Fruit fly (Drosophila melanogaster) whole organism, embryonic: ENCODE data around the gene fit.
A peak's percentile ranks its signal among the peaks of the same experiment; 100 is the strongest.

Experiments
- ATbp ChIP-seq: fragments of 200-800 bp; sonication (Bioruptor generic); optimal IDR thresholded peaks from 2 replicates; lab custom pipeline; 2017; ENCODE audit warnings: missing biosample characterization, mild to moderate bottlenecking, missing genetic modification characterization, missing genetic modification reagents
- Bgb ChIP-seq: fragments of 200-800 bp; sonication (Bioruptor generic); IDR thresholded peaks from 2 replicates; pipeline ENCODE4 v1.3.6; 2022; ENCODE audit warnings: missing biosample characterization, missing genetic modification characterization; ENCODE audit not compliant: partially characterized antibody
- Bteb2 ChIP-seq: fragments of 200-800 bp; sonication (Bioruptor generic); optimal IDR thresholded peaks from 2 replicates; lab custom pipeline; 2016; ENCODE audit warnings: missing biosample characterization, missing genetic modification characterization
- CG10209 ChIP-seq: fragments of 200-800 bp; sonication (Bioruptor generic); optimal IDR thresholded peaks from 3 replicates; lab custom pipeline; 2017; ENCODE audit warnings: missing biosample characterization, mild to moderate bottlenecking, missing genetic modification characterization, missing genetic modification reagents
- CG10267 ChIP-seq: fragments of 200-800 bp; sonication (Bioruptor generic); optimal IDR thresholded peaks from 2 replicates; lab custom pipeline; 2018; ENCODE audit warnings: missing biosample characterization, mild to moderate bottlenecking, missing genetic modification characterization, moderate library complexity
- CG12659 ChIP-seq: fragments of 200-800 bp; sonication (Bioruptor generic); optimal IDR thresholded peaks from 3 replicates; lab custom pipeline; 2017; ENCODE audit warnings: mild to moderate bottlenecking, missing biosample characterization, missing genetic modification reagents, missing genetic modification characterization
- CG13287 ChIP-seq: fragments of 200-800 bp; sonication (Bioruptor generic); IDR thresholded peaks from 2 replicates; pipeline ENCODE4 v1.3.6; 2022; ENCODE audit warnings: missing biosample characterization, missing genetic modification characterization; ENCODE audit not compliant: partially characterized antibody
- CG14441 ChIP-seq: fragments of 200-800 bp; sonication (Bioruptor generic); IDR thresholded peaks from 2 replicates; pipeline ENCODE4 v1.3.6; 2022; ENCODE audit warnings: missing biosample characterization, missing genetic modification characterization
- CG15011 ChIP-seq: fragments of 200-800 bp; sonication (Bioruptor generic); optimal IDR thresholded peaks from 3 replicates; lab custom pipeline; 2018; ENCODE audit warnings: missing biosample characterization, mild to moderate bottlenecking, missing genetic modification characterization
- CG15073 ChIP-seq: fragments of 200-800 bp; sonication (Bioruptor generic); optimal IDR thresholded peaks from 2 replicates; lab custom pipeline; 2016; ENCODE audit warnings: missing biosample characterization, missing genetic modification characterization
- CG17829 ChIP-seq: fragments of 200-800 bp; optimal IDR thresholded peaks from 2 replicates; lab custom pipeline; 2019; ENCODE audit warnings: missing biosample characterization, mild to moderate bottlenecking, missing genetic modification characterization, moderate library complexity
- CG1832 ChIP-seq: fragments of 200-800 bp; sonication (Bioruptor generic); optimal IDR thresholded peaks from 2 replicates; lab custom pipeline; 2017; ENCODE audit warnings: missing biosample characterization, mild to moderate bottlenecking, missing genetic modification characterization, inconsistent platforms
- CG2875 ChIP-seq: fragments of 200-800 bp; sonication (Bioruptor generic); optimal IDR thresholded peaks from 2 replicates; lab custom pipeline; 2017; ENCODE audit warnings: missing biosample characterization, mild to moderate bottlenecking, missing genetic modification characterization, missing genetic modification reagents
- CG32532 ChIP-seq: fragments of 200-800 bp; sonication (Bioruptor generic); IDR thresholded peaks from 2 replicates; pipeline ENCODE4 v1.3.6; 2022; ENCODE audit warnings: missing biosample characterization, missing genetic modification characterization
- CG4404 ChIP-seq: fragments of 200-800 bp; sonication (Bioruptor generic); IDR thresholded peaks from 2 replicates; pipeline ENCODE4 v1.3.6; 2022; ENCODE audit warnings: missing biosample characterization, missing genetic modification characterization
- CG4730 ChIP-seq: fragments of 200-800 bp; sonication (Bioruptor generic); IDR thresholded peaks from 2 replicates; pipeline ENCODE4 v1.3.6; 2022; ENCODE audit warnings: missing biosample characterization, missing genetic modification characterization
- CG5953 ChIP-seq: fragments of 200-800 bp; sonication (Bioruptor generic); IDR thresholded peaks from 2 replicates; pipeline ENCODE4 v1.3.6; 2022; ENCODE audit warnings: missing biosample characterization, missing genetic modification characterization
- CG7963 ChIP-seq: fragments of 200-800 bp; sonication (Bioruptor generic); IDR thresholded peaks from 3 replicates; pipeline ENCODE4 v1.3.6; 2022; ENCODE audit warnings: missing biosample characterization, missing genetic modification characterization; ENCODE audit not compliant: partially characterized antibody
- CG8290 ChIP-seq, 3 experiments: fragments of 200-800 bp; sonication (Bioruptor generic); optimal IDR thresholded peaks; 2 replicates each; lab custom pipeline; 2016 to 2019; ENCODE audit warnings: missing biosample characterization in 3 of 3, missing genetic modification characterization in 3 of 3, mild to moderate bottlenecking in 2 of 3, moderate library complexity in 1 of 3
- CG9932 ChIP-seq: fragments of 200-800 bp; sonication (Bioruptor generic); IDR thresholded peaks from 2 replicates; pipeline ENCODE4 v1.3.6; 2022; ENCODE audit warnings: missing biosample characterization, missing genetic modification characterization
- CoRest ChIP-seq: fragments of 200-800 bp; sonication (Bioruptor generic); optimal IDR thresholded peaks from 3 replicates; lab custom pipeline; 2018; ENCODE audit warnings: missing biosample characterization, mild to moderate bottlenecking, missing genetic modification characterization, moderate library complexity
- D19A ChIP-seq: fragments of 200-800 bp; optimal IDR thresholded peaks from 3 replicates; lab custom pipeline; 2019; ENCODE audit warnings: missing biosample characterization, mild to moderate bottlenecking, missing genetic modification characterization, moderate library complexity
- D19B ChIP-seq: fragments of 200-800 bp; sonication (Bioruptor generic); optimal IDR thresholded peaks from 2 replicates; lab custom pipeline; 2017; ENCODE audit warnings: missing biosample characterization, mild to moderate bottlenecking, missing genetic modification characterization
- Dbx ChIP-seq: fragments of 200-800 bp; sonication (Bioruptor generic); IDR thresholded peaks from 3 replicates; pipeline ENCODE4 v1.3.6; 2022; ENCODE audit warnings: missing biosample characterization, missing genetic modification characterization
- Eip74EF ChIP-seq, 2 experiments: fragments of 200-800 bp in 1 of 2; fragments of >200 bp in 1 of 2; sonication (Bioruptor generic) in 1 of 2; optimal IDR thresholded peaks; 2 replicates each; lab custom pipeline; 2017 to 2019; ENCODE audit warnings: missing biosample characterization in 2 of 2, missing genetic modification characterization in 2 of 2, mild to moderate bottlenecking in 1 of 2, moderate library complexity in 1 of 2
- H15 ChIP-seq: fragments of 200-800 bp; sonication (Bioruptor generic); IDR thresholded peaks from 3 replicates; pipeline ENCODE4 v1.3.6; 2022; ENCODE audit warnings: missing biosample characterization, missing genetic modification characterization
- Hey ChIP-seq: fragments of 200-800 bp; sonication (Bioruptor generic); optimal IDR thresholded peaks from 3 replicates; lab custom pipeline; 2018; ENCODE audit warnings: missing biosample characterization, mild to moderate bottlenecking, missing genetic modification characterization
- Hr3 ChIP-seq: fragments of 200-800 bp; sonication (Bioruptor generic); optimal IDR thresholded peaks from 3 replicates; lab custom pipeline; 2016; ENCODE audit warnings: missing biosample characterization, missing genetic modification characterization
- Kr ChIP-seq: fragments of 200-800 bp; sonication (Bioruptor generic); optimal IDR thresholded peaks from 2 replicates; lab custom pipeline; 2017; ENCODE audit warnings: missing biosample characterization, mild to moderate bottlenecking, missing genetic modification characterization
- NFAT ChIP-seq: fragments of 200-800 bp; sonication (Bioruptor generic); IDR thresholded peaks from 2 replicates; pipeline ENCODE4 v1.3.6; 2022; ENCODE audit warnings: missing biosample characterization, missing genetic modification characterization
- Scr ChIP-seq: fragments of 200-800 bp; sonication (Bioruptor generic); IDR thresholded peaks from 2 replicates; pipeline ENCODE4 v1.3.6; 2022; ENCODE audit warnings: missing biosample characterization, missing genetic modification characterization; ENCODE audit not compliant: partially characterized antibody
- Sry-δ ChIP-seq: fragments of 200-800 bp; sonication (Bioruptor generic); optimal IDR thresholded peaks from 2 replicates; lab custom pipeline; 2016; ENCODE audit warnings: missing biosample characterization, missing genetic modification characterization
- TFAM ChIP-seq: fragments of 200-800 bp; sonication (Bioruptor generic); optimal IDR thresholded peaks from 2 replicates; lab custom pipeline; 2017; ENCODE audit warnings: missing biosample characterization, missing genetic modification characterization, inconsistent platforms
- Trl ChIP-seq, 3 experiments: fragments of >200 bp in 2 of 3; fragments of 200-800 bp in 1 of 3; sonication (Bioruptor generic) in 1 of 3; optimal IDR thresholded peaks; 2 replicates in 1 of 3; 3 replicates in 2 of 3; lab custom pipeline; 2016 to 2017; ENCODE audit warnings: missing biosample characterization in 1 of 3, missing genetic modification characterization in 1 of 3
- crol ChIP-seq: fragments of 200-800 bp; sonication (Bioruptor generic); IDR thresholded peaks from 2 replicates; pipeline ENCODE4 v1.3.6; 2022; ENCODE audit warnings: missing biosample characterization, missing genetic modification characterization
- fd3F ChIP-seq: fragments of 200-800 bp; sonication (Bioruptor generic); optimal IDR thresholded peaks from 2 replicates; lab custom pipeline; 2018; ENCODE audit warnings: missing biosample characterization, mild to moderate bottlenecking, missing genetic modification characterization, moderate library complexity
- gsb ChIP-seq: fragments of 200-800 bp; sonication (Bioruptor generic); IDR thresholded peaks from 2 replicates; pipeline ENCODE4 v1.3.6; 2022; ENCODE audit warnings: missing biosample characterization, missing genetic modification characterization
- hb ChIP-seq: fragments of 200-800 bp; sonication (Bioruptor generic); IDR thresholded peaks from 3 replicates; pipeline ENCODE4 v1.3.6; 2022; ENCODE audit warnings: missing biosample characterization, missing genetic modification characterization; ENCODE audit not compliant: partially characterized antibody
- mam ChIP-seq: fragments of 200-800 bp; sonication (Bioruptor generic); optimal IDR thresholded peaks from 3 replicates; lab custom pipeline; 2016; ENCODE audit warnings: missing biosample characterization, missing genetic modification characterization
- nom ChIP-seq: fragments of 200-800 bp; sonication (Bioruptor generic); optimal IDR thresholded peaks from 2 replicates; lab custom pipeline; 2017; ENCODE audit warnings: missing biosample characterization, missing genetic modification characterization, mild to moderate bottlenecking, moderate library complexity, missing genetic modification reagents
- pan ChIP-seq, 4 experiments: fragments of >200 bp in 3 of 4; fragments of 200-800 bp in 1 of 4; sonication (Bioruptor generic) in 1 of 4; optimal IDR thresholded peaks in 3 of 4; IDR thresholded peaks in 1 of 4; 2 replicates each; pipeline versions ENCODE4 v1.3.6 to Lab custom; 2017 to 2022; ENCODE audit warnings: missing biosample characterization in 2 of 4, missing genetic modification characterization in 2 of 4, mixed read lengths in 1 of 4
- rib ChIP-seq: fragments of 200-800 bp; sonication (Bioruptor generic); IDR thresholded peaks from 2 replicates; pipeline ENCODE4 v1.3.6; 2022; ENCODE audit warnings: missing biosample characterization, missing genetic modification characterization
- sens ChIP-seq: fragments of 200-800 bp; sonication (Bioruptor generic); peaks from one replicate; lab custom pipeline; 2016; ENCODE audit warnings: missing biosample characterization, missing genetic modification characterization
- seq ChIP-seq: fragments of 200-800 bp; sonication (Bioruptor generic); IDR thresholded peaks from 2 replicates; pipeline ENCODE4 v1.3.6; 2022; ENCODE audit warnings: missing biosample characterization, missing genetic modification characterization
- tin ChIP-seq: fragments of 200-800 bp; sonication (Bioruptor generic); optimal IDR thresholded peaks from 3 replicates; lab custom pipeline; 2016; ENCODE audit warnings: missing biosample characterization, missing genetic modification characterization
- unc-4 ChIP-seq: fragments of 200-800 bp; sonication (Bioruptor generic); IDR thresholded peaks from 2 replicates; pipeline ENCODE4 v1.3.6; 2022; ENCODE audit warnings: missing biosample characterization, missing genetic modification characterization; ENCODE audit not compliant: partially characterized antibody
- z ChIP-seq: fragments of 200-800 bp; sonication (Bioruptor generic); IDR thresholded peaks from 3 replicates; pipeline ENCODE4 v1.3.6; 2022; ENCODE audit warnings: missing biosample characterization, missing genetic modification characterization

The fit gene

dm6 chr3R:21874982-21875466, 9.2 kb downstream of the fit start, which contains the start of gene CG6656 (continued):
- TF ChIP-seq Hr3 (GFP tag; lab: Kevin White, UChicago) (no peak), CG14441 (0 out of 2 replicates have a peak, but pooled peaks have one; percentile 17), Kr (GFP tag; lab: Kevin White, UChicago) (no peak), CG32532 (peak; percentile 57; the same call in 1 of the 2 replicates), pan (optimal IDR thresholded peaks at IDR 0.05; lab: Kevin White, UChicago) (no peak), pan (GFP tag; optimal IDR thresholded peaks at IDR 0.05 in 1 of 2, IDR thresholded peaks at IDR 0.05 in 1 of 2) (peak in 1 of 2 experiments; percentile 24), CG15011 (GFP tag; lab: Kevin White, UChicago) (no peak), CG9932 (GFP tag; lab: Robert Waterston, UW) (0 out of 2 replicates have a peak, but pooled peaks have one; percentile 19), CG10267 (tag; lab: Kevin White, UChicago) (peak; percentile 6), Bteb2 (GFP tag; lab: Kevin White, UChicago) (no peak), hb (0 out of 3 replicates have a peak, but pooled peaks have one; percentile 18), nom (GFP tag; lab: Kevin White, UChicago) (peak; percentile 33), TFAM (GFP tag; lab: Kevin White, UChicago) (no peak), CG15073 (no peak), D19A (peak; percentile 34), D19B (peak; percentile 95), CG7963 (GFP tag; lab: Robert Waterston, UW) (no peak), mam (GFP tag; lab: Kevin White, UChicago) (no peak), crol (GFP tag; lab: Robert Waterston, UW) (0 out of 2 replicates have a peak, but pooled peaks have one; percentile 10), CoRest (tag; lab: Kevin White, UChicago) (peak; percentile 32), H15 (GFP tag; lab: Robert Waterston, UW) (no peak), ATbp (no peak), Trl (optimal IDR thresholded peaks at IDR 0.05; lab: Kevin White, UChicago) (peak; percentile 61 to 85), Trl (GFP tag; optimal IDR thresholded peaks at IDR 0.05; lab: Kevin White, UChicago) (no peak), Scr (GFP tag; lab: Robert Waterston, UW) (peak; percentile 42; the same call in 1 of the 2 replicates), CG13287 (GFP tag; lab: Robert Waterston, UW) (peak; percentile 33; the same call in 1 of the 2 replicates), seq (no peak), Sry-δ (GFP tag; lab: Kevin White, UChicago) (no peak), NFAT (GFP tag; lab: Robert Waterston, UW) (peak; percentile 34; the same call in 1 of the 2 replicates), CG4404 (GFP tag; lab: Robert Waterston, UW) (no peak), Eip74EF (GFP tag; optimal IDR thresholded peaks at IDR 0.05; lab: Kevin White, UChicago) (peak in 1 of 2 experiments; percentile 27), CG12659 (peak; percentile 3), Hey (tag; lab: Kevin White, UChicago) (no peak), gsb (GFP tag; lab: Robert Waterston, UW) (no peak), CG4730 (GFP tag; lab: Robert Waterston, UW) (no peak), Dbx (GFP tag; lab: Robert Waterston, UW) (peak; percentile 32; the same call in 1 of the 3 replicates), rib (GFP tag; lab: Robert Waterston, UW) (peak; percentile 90), CG5953 (GFP tag; lab: Robert Waterston, UW) (peak; percentile 7; the same call in 1 of the 2 replicates), CG8290 (GFP tag; optimal IDR thresholded peaks at IDR 0.05; lab: Kevin White, UChicago) (no peak), CG8290 (tag; optimal IDR thresholded peaks at IDR 0.05; lab: Kevin White, UChicago) (peak in 1 of 2 experiments; percentile 46), z (GFP tag; lab: Robert Waterston, UW) (no peak), sens (peak; percentile 79), CG1832 (GFP tag; lab: Kevin White, UChicago) (peak; percentile 83), unc-4 (peak; percentile 28; the same call in 1 of the 2 replicates), fd3F (GFP tag; lab: Kevin White, UChicago) (no peak), CG10209 (GFP tag; lab: Kevin White, UChicago) (peak; percentile 16), CG2875 (no peak), Bgb (GFP tag; lab: Robert Waterston, UW) (peak; percentile 38; the same call in 1 of the 2 replicates), tin (GFP tag; lab: Kevin White, UChicago) (no peak), CG17829 (tag; lab: Kevin White, UChicago) (peak; percentile 14)
